Worm (Caenorhabditis elegans): ENCODE data around the gene rpb-9.

The rpb-9 gene

DNA sequence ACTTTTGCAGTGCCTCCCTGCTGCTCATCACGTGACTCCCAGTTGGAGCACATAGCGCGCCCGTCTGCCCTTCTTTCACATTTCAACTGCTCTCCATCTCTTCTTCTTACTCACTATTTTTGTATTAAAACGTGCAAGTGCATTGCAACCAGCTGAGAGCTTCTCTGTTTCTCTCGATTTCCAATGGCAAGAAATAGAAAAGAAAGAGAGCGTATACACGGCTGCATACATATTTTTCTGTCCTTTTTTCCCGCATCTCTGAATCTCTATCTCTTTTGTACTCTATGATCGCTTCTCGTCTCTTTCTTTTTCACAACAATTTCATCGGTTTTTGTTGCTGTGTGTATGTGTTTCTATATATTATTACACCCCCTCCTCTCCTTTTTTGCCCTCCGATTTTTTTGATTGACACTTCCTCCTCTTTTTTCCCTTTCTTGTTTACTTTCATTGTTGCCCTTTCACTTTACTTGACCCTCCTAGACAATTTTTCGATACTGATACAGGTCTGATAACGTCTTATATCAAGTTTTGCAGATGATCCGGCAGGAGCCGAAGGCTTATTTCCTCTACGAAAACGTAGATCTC lies 11.1 kb downstream of the rpb-9 start, which contains the start of gene Y97E10AR.1 (continued):
- TF ChIP-seq lin-26 (GFP tag; IDR thresholded peaks at IDR 0.05) (no peak), snpc-1.3 (tag; optimal IDR thresholded peaks at IDR 0.05; ENCODE audit: insufficient read depth) (no peak), ztf-25 (GFP tag; IDR thresholded peaks at IDR 0.05) (no peak), ekl-4 (GFP tag; IDR thresholded peaks at IDR 0.05) (no peak), Y95B8A.8 (GFP tag; IDR thresholded peaks at IDR 0.05) (no peak), T26A5.8 (tag; optimal IDR thresholded peaks at IDR 0.05) (no peak), nfya-2 (GFP tag; IDR thresholded peaks at IDR 0.05) (no peak), nhr-90 (tag; optimal IDR thresholded peaks at IDR 0.05) (peak; percentile 58), C06A6.2 (GFP tag; conservative IDR thresholded peaks at IDR 0.05) (no peak; the same call in 1 of the 2 replicates), tlf-1 (GFP tag; optimal IDR thresholded peaks at IDR 0.05) (peak; percentile 35), dox-1 (GFP tag; IDR thresholded peaks at IDR 0.05) (no peak; the same call in 1 of the 2 replicates), gei-17 (GFP tag; optimal IDR thresholded peaks at IDR 0.05) (no peak), ztf-3 (GFP tag; optimal IDR thresholded peaks at IDR 0.05) (no peak), K11D2.4 (GFP tag; IDR thresholded peaks at IDR 0.05) (no peak), snpc-4 (GFP tag; optimal IDR thresholded peaks at IDR 0.05) (no peak), snpc-4 (tag; optimal IDR thresholded peaks at IDR 0.05) (peak; percentile 29 to 51 (median 40)), repo-1 (tag; optimal IDR thresholded peaks at IDR 0.05) (no peak), pha-4 (tag; optimal IDR thresholded peaks at IDR 0.05) (peak; percentile 58), ztf-28 (GFP tag; IDR thresholded peaks at IDR 0.05) (no peak), Y56A3A.18 (GFP tag; IDR thresholded peaks at IDR 0.05) (0 out of 2 replicates have a peak, but pooled peaks have one; percentile 68), ceh-91 (GFP tag; IDR thresholded peaks at IDR 0.05) (no peak), egl-18 (GFP tag; IDR thresholded peaks at IDR 0.05) (no peak), ztf-18 (tag; optimal IDR thresholded peaks at IDR 0.05) (peak; percentile 49), him-1 (tag; optimal IDR thresholded peaks at IDR 0.05) (no peak), Y79H2A.3 (GFP tag; conservative IDR thresholded peaks at IDR 0.05) (no peak), athp-1 (tag; optimal IDR thresholded peaks at IDR 0.05) (no peak), unc-62 (GFP tag; optimal IDR thresholded peaks at IDR 0.05) (peak; percentile 78), atf-7 (tag; optimal IDR thresholded peaks at IDR 0.05) (peak; percentile 85), F22D6.2 (tag; optimal IDR thresholded peaks at IDR 0.05) (no peak), attf-3 (GFP tag; conservative IDR thresholded peaks at IDR 0.05) (no peak), F49E8.2 (tag; optimal IDR thresholded peaks at IDR 0.05; ENCODE audit: insufficient read depth) (no peak), ceh-58 (GFP tag; IDR thresholded peaks at IDR 0.05) (no peak), Y67H2A.10 (GFP tag; conservative IDR thresholded peaks at IDR 0.05) (no peak), ceh-79 (tag; optimal IDR thresholded peaks at IDR 0.05) (no peak), hmg-20 (GFP tag; IDR thresholded peaks at IDR 0.05) (no peak), F57A8.1 (GFP tag; optimal IDR thresholded peaks at IDR 0.05) (no peak), Y53F4B.3 (GFP tag; IDR thresholded peaks at IDR 0.05) (no peak), attf-5 (GFP tag; optimal IDR thresholded peaks at IDR 0.05) (peak; percentile 85), F33H1.4 (GFP tag; IDR thresholded peaks at IDR 0.05) (no peak), aptf-3 (GFP tag; IDR thresholded peaks at IDR 0.05) (no peak), xnd-1 (tag; optimal IDR thresholded peaks at IDR 0.05) (no peak), D2030.7 (GFP tag; IDR thresholded peaks at IDR 0.05) (no peak), snpc-1.1 (tag; optimal IDR thresholded peaks at IDR 0.05; ENCODE audit: insufficient read depth) (no peak), ceh-27 (GFP tag; optimal IDR thresholded peaks at IDR 0.05) (peak; percentile 27), C17E4.6 (GFP tag; IDR thresholded peaks at IDR 0.05) (no peak)

All from whole organism, young adult.